Worm (Caenorhabditis elegans) whole organism, late embryonic: ENCODE data around the gene T05A8.8.

Experiments used
- C38D4.7 ChIP-seq: fragments of 200-800 bp; sonication (Bioruptor generic); optimal IDR thresholded peaks from 2 replicates; lab custom pipeline; 2018; ENCODE audit warnings: mild to moderate bottlenecking, missing genetic modification characterization, moderate library complexity, missing compliant biosample characterization
- F13H6.1 ChIP-seq: sonication (generic microtip); optimal IDR thresholded peaks from 2 replicates; lab custom pipeline; 2016; ENCODE audit warnings: missing genetic modification characterization, missing compliant biosample characterization
- T23F11.4 ChIP-seq: fragments of 200-800 bp; sonication (Bioruptor generic); optimal IDR thresholded peaks from 2 replicates; lab custom pipeline; 2018; ENCODE audit warnings: mild to moderate bottlenecking, missing genetic modification characterization, missing compliant biosample characterization
- ceh-19 ChIP-seq: fragments of 200-800 bp; sonication (Bioruptor generic); optimal IDR thresholded peaks from 2 replicates; lab custom pipeline; 2018; ENCODE audit warnings: mild to moderate bottlenecking, missing genetic modification characterization, missing compliant biosample characterization
- ceh-2 ChIP-seq: sonication (generic microtip); optimal IDR thresholded peaks from 2 replicates; lab custom pipeline; 2016; ENCODE audit warnings: missing genotype, missing genetic modification characterization, missing compliant biosample characterization
- ceh-24 ChIP-seq: sonication (generic microtip); optimal IDR thresholded peaks from 2 replicates; lab custom pipeline; 2016; ENCODE audit warnings: mild to moderate bottlenecking, missing genetic modification characterization, missing compliant biosample characterization
- ceh-31 ChIP-seq: sonication (generic microtip); optimal IDR thresholded peaks from 2 replicates; lab custom pipeline; 2016; ENCODE audit warnings: missing genetic modification characterization, missing compliant biosample characterization
- ceh-45 ChIP-seq: fragments of 200-800 bp; sonication (Bioruptor generic); IDR thresholded peaks from 2 replicates; pipeline ENCODE4 v1.3.6; 2022; ENCODE audit warnings: missing genetic modification reagents, missing genetic modification characterization, missing compliant biosample characterization
- ceh-9 ChIP-seq: sonication (generic microtip); optimal IDR thresholded peaks from 2 replicates; lab custom pipeline; 2016; ENCODE audit warnings: mild to moderate bottlenecking, missing genetic modification characterization, inconsistent platforms, missing compliant biosample characterization
- che-1 ChIP-seq: sonication (generic microtip); optimal IDR thresholded peaks from 2 replicates; lab custom pipeline; 2016; ENCODE audit warnings: mild to moderate bottlenecking, missing genetic modification characterization, missing compliant biosample characterization
- dmd-4 ChIP-seq: sonication (generic microtip); optimal IDR thresholded peaks from 2 replicates; lab custom pipeline; 2016; ENCODE audit warnings: borderline replicate concordance, missing genetic modification characterization, missing compliant biosample characterization
- ets-4 ChIP-seq: sonication (generic microtip); optimal IDR thresholded peaks from 2 replicates; lab custom pipeline; 2016; ENCODE audit warnings: missing genetic modification characterization, missing compliant biosample characterization
- fax-1 ChIP-seq: sonication (generic microtip); optimal IDR thresholded peaks from 2 replicates; lab custom pipeline; 2016; ENCODE audit warnings: missing genotype, missing genetic modification characterization, missing compliant biosample characterization
- hlh-8 ChIP-seq: sonication (generic microtip); optimal IDR thresholded peaks from 2 replicates; lab custom pipeline; 2016; ENCODE audit warnings: missing genotype, missing genetic modification characterization, missing compliant biosample characterization
- mec-3 ChIP-seq: sonication (generic microtip); optimal IDR thresholded peaks from 2 replicates; lab custom pipeline; 2016; ENCODE audit warnings: borderline replicate concordance, missing genetic modification characterization, missing compliant biosample characterization
- nfya-1 ChIP-seq: sonication (generic microtip); optimal IDR thresholded peaks from 2 replicates; lab custom pipeline; 2017; ENCODE audit warnings: missing genetic modification characterization, mild to moderate bottlenecking, missing compliant biosample characterization, antibody characterized with exemption, moderate library complexity
- pat-9 ChIP-seq: fragments of 200-800 bp; sonication (Bioruptor generic); optimal IDR thresholded peaks from 2 replicates; lab custom pipeline; 2018; ENCODE audit warnings: mild to moderate bottlenecking, missing genetic modification characterization, moderate library complexity, missing compliant biosample characterization
- pqm-1 ChIP-seq: sonication (generic microtip); optimal IDR thresholded peaks from 2 replicates; lab custom pipeline; 2016; ENCODE audit warnings: missing genetic modification characterization, missing compliant biosample characterization
- ref-2 ChIP-seq: sonication (generic microtip); optimal IDR thresholded peaks from 2 replicates; lab custom pipeline; 2016; ENCODE audit warnings: missing genetic modification characterization, missing compliant biosample characterization
- rnt-1 ChIP-seq: sonication (generic microtip); optimal IDR thresholded peaks from 2 replicates; lab custom pipeline; 2016; ENCODE audit warnings: missing genetic modification characterization, missing compliant biosample characterization
- sdc-2 ChIP-seq: sonication (generic microtip); optimal IDR thresholded peaks from 2 replicates; lab custom pipeline; 2016; ENCODE audit warnings: missing genotype, missing genetic modification characterization, missing compliant biosample characterization
- sox-4 ChIP-seq: sonication (generic microtip); optimal IDR thresholded peaks from 2 replicates; lab custom pipeline; 2017; ENCODE audit warnings: mild to moderate bottlenecking, missing genetic modification characterization, inconsistent platforms, missing compliant biosample characterization
- tbx-2 ChIP-seq: sonication (generic microtip); optimal IDR thresholded peaks from 2 replicates; lab custom pipeline; 2016; ENCODE audit warnings: missing genetic modification characterization, missing compliant biosample characterization
- ttx-3 ChIP-seq: sonication (generic microtip); optimal IDR thresholded peaks from 2 replicates; lab custom pipeline; 2016; ENCODE audit warnings: missing genetic modification reagents, missing genetic modification characterization, missing compliant biosample characterization
- unc-42 ChIP-seq: sonication (generic microtip); optimal IDR thresholded peaks from 2 replicates; lab custom pipeline; 2016; ENCODE audit warnings: missing genotype, missing genetic modification characterization, missing compliant biosample characterization
- unc-55 ChIP-seq: sonication (generic microtip); optimal IDR thresholded peaks from 2 replicates; lab custom pipeline; 2017; ENCODE audit warnings: missing biosample characterization, missing genetic modification reagents, missing genetic modification characterization
- unc-86 ChIP-seq: sonication (generic microtip); optimal IDR thresholded peaks from 2 replicates; lab custom pipeline; 2016; ENCODE audit warnings: missing genetic modification characterization, missing compliant biosample characterization
- zip-5 ChIP-seq: sonication (generic microtip); optimal IDR thresholded peaks from 2 replicates; lab custom pipeline; 2016; ENCODE audit warnings: missing genetic modification characterization, missing compliant biosample characterization
- ztf-16 ChIP-seq: sonication (generic microtip); optimal IDR thresholded peaks from 2 replicates; lab custom pipeline; 2017; ENCODE audit warnings: missing genetic modification characterization, missing compliant biosample characterization

The T05A8.8 gene

DNA sequence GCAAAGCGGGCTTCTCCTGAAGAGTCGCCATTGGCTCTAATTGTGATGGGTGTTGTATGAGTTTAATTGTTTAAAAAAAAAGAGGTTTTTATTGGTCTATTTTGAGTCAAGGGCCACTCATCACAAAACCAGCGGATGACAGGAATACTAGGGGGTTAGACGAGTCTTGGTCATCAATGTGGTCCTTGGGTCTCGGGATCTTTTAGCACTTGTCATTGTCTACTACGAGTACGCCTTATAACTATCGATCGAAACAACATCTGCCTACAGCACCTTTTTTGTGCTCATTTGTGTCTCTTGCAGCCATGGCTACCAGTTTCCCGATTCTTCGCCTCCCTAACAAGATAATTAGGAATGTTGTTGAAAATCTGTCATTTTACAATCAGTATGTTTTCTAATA, 28.2 kb downstream of the T05A8.8 start, which contains the start of gene fbxb-108:
Gene fbxb-108 (plus strand): TSS at position 301 of the 400 bp plus-strand sequence.
- TF ChIP-seq ceh-19 (GFP tag; lab: Kevin White, UChicago) (no peak), hlh-8 (tag; lab: Kevin White, UChicago) (no peak), ets-4 (no peak), che-1 (tag; lab: Kevin White, UChicago) (no peak), unc-55 (GFP tag; lab: Kevin White, UChicago) (no peak), unc-42 (tag; lab: Kevin White, UChicago) (no peak), sdc-2 (no peak), ceh-24 (tag; lab: Kevin White, UChicago) (no peak), pqm-1 (tag; lab: Kevin White, UChicago) (no peak), ceh-9 (tag; lab: Kevin White, UChicago) (no peak), fax-1 (tag; lab: Kevin White, UChicago) (no peak), unc-86 (tag; lab: Kevin White, UChicago) (no peak), nfya-1 (tag; lab: Kevin White, UChicago) (no peak), ceh-45 (GFP tag; lab: Robert Waterston, UW) (no peak), pat-9 (tag; lab: Kevin White, UChicago) (no peak), sox-4 (tag; lab: Kevin White, UChicago) (no peak), ttx-3 (tag; lab: Kevin White, UChicago) (no peak), dmd-4 (tag; lab: Kevin White, UChicago) (no peak), zip-5 (tag; lab: Kevin White, UChicago) (no peak)
- TF ChIP-seq, all 69 proteins: peak for 0

DNA sequence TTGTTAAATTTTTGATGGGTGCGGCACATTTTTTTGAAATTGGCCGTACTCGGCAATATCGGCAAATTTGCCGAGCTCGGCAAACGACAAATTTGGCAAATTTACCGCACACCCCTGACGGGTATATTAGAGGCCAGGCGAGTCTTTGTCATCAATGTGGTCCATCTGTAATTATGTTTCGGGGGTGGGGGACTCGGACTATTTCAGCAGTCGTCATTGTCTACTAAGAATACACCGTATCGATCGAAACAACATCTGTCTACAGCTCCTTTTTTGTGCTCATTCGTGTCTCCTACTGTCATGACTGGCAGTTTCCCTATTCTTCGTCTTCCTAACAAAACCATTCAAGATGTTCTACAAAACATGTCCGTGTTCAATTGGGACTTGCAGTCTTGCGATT, 29.9 kb downstream of the T05A8.8 start, which contains the start of gene F08D12.15:
Gene F08D12.15 (plus strand): TSS at position 301 of the 400 bp plus-strand sequence.
- TF ChIP-seq F13H6.1 (tag; lab: Kevin White, UChicago) (no peak), C38D4.7 (GFP tag; lab: Kevin White, UChicago) (no peak), ref-2 (tag; lab: Kevin White, UChicago) (no peak), zip-5 (tag; lab: Kevin White, UChicago) (no peak), nfya-1 (tag; lab: Kevin White, UChicago) (no peak), ceh-2 (tag; lab: Kevin White, UChicago) (no peak), ceh-19 (GFP tag; lab: Kevin White, UChicago) (no peak), rnt-1 (no peak), unc-42 (tag; lab: Kevin White, UChicago) (no peak)

DNA sequence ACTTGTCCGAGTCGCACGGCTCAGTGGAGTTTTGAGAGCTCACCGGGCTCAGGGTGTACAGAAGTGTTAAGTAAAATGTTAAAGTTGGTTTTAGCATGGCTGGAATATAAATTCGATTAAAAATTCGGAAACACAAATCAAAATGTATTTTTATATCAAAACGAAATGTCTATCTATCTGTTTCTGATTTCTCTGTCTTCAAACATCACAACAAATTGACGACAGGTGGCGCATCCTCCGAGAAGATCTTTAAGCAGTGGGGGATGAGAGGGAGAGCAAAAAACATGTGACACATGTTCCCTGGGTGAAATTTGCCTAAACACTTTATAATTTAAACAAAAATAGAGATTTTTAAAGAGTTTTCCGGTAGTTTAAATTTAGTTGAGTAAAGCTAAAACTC, 32.5 kb downstream of the T05A8.8 start, which contains the start of gene F08D12.7:
Gene F08D12.7 (minus strand): TSS at position 101 of the 400 bp plus-strand sequence.
- TF ChIP-seq ceh-24 (tag; lab: Kevin White, UChicago) (no peak), mec-3 (tag; lab: Kevin White, UChicago) (no peak), C38D4.7 (GFP tag; lab: Kevin White, UChicago) (no peak)

DNA sequence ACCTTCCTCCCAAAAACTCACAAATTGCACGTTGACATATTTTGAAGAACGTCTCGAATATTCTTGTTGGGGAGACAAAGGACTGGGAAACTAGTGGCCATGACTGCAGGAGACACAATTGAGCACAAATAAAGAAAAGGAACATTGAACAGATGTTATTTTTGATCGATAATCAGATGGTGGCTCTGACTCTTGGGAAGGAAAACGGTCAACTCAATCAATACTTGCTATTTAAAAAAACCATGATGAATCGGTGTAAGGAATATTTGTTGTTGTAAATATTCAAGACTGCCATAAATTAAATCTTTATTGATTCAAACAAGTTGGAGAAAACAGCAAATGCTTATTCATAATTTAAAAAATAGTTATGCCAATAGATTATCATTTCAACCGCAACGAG, 34.3 kb downstream of the T05A8.8 start, which contains the start of gene fbxb-105:
Gene fbxb-105 (minus strand): TSS at position 101 of the 400 bp plus-strand sequence.
- TF ChIP-seq fax-1 (tag; lab: Kevin White, UChicago), result no peak
- TF ChIP-seq tbx-2 (tag; lab: Kevin White, UChicago), result no peak
- no peak for TF ChIP-seq ceh-45 (GFP tag; lab: Robert Waterston, UW)
- TF ChIP-seq, all 69 proteins: peak for 0

DNA sequence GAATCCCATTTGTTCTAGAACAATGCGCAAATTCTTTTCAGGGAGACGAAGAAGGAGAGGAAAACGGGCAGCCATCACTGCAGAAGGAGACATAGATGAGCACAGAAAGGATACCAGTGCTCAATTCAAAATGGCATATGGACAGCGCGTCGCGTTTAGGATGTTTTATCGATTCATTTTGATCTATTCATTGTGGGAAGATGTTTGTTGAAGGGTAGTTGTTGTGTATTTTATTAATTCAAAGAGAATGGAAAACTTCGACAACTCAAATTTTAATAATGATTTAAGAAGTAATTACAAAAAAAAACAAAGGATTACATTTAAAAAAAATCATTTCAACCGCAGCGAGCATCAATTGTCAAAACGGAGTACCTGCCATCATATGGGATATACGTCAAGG, 35.7 kb downstream of the T05A8.8 start, which contains the start of gene sdz-10:
Gene sdz-10 (minus strand): TSS at position 101 of the 400 bp plus-strand sequence.
- TF ChIP-seq unc-55 (GFP tag; lab: Kevin White, UChicago) (no peak), ztf-16 (tag; lab: Kevin White, UChicago) (no peak), unc-42 (tag; lab: Kevin White, UChicago) (no peak), rnt-1 (no peak), ceh-24 (tag; lab: Kevin White, UChicago) (no peak), ceh-45 (GFP tag; lab: Robert Waterston, UW) (no peak), T23F11.4 (GFP tag; lab: Kevin White, UChicago) (no peak), pat-9 (tag; lab: Kevin White, UChicago) (no peak), ets-4 (no peak), ceh-31 (tag; lab: Kevin White, UChicago) (no peak)
